Fruit fly (Drosophila melanogaster): ENCODE measurements around the gene Unc50.

DNA sequence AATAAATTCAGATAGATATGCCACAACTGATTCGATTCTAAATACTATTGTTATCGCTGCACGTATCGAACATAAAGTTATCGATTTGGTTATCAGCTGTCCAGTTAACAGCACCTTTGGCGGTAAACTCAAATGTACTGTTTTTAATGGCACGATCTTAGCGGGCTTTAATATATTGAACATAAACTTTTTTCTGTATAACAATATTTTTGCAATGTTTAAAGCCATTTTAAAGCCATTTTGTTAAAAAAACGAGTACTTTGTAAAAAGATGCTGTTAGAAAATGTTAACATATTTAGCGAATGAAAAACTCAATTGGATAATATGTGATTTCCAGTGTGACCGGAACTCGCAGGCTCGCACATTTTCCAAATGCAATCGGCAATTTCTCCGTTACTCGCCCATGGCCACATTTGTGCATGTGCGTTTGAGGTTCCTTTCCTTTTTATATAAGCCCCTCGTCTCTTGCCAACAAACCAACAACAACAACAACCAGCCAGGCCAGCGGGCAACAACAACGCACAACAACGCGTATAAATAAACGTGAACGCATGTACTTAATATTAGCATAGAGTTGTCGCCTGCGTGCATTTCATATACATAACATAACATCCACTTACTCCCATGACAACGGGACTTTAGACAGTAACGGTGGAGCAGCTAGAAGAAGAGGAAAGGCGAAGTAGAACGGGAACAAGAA lies 39.6 kb upstream of the Unc50 start, which contains the start of gene TMEM216:
- no peak for TF ChIP-seq CG8301 (tag; optimal IDR thresholded peaks at IDR 0.05)
- TF ChIP-seq CG14655 (GFP tag; optimal IDR thresholded peaks at IDR 0.05), result no peak
- TF ChIP-seq EcR (GFP tag; optimal IDR thresholded peaks at IDR 0.05), result peak; percentile 2
- TF ChIP-seq Ets98B (GFP tag; IDR thresholded peaks at IDR 0.05), result no peak
- no peak for TF ChIP-seq CG34367 (tag; optimal IDR thresholded peaks at IDR 0.05)
- no peak for TF ChIP-seq CG10348 (GFP tag; IDR thresholded peaks at IDR 0.05)
- TF ChIP-seq CG13204 (GFP tag; optimal IDR thresholded peaks at IDR 0.05), result no peak
- peak; percentile 28 for TF ChIP-seq gl (tag; optimal IDR thresholded peaks at IDR 0.05)

Data from whole organism, pupa.